Worm (Caenorhabditis elegans): ENCODE data around the gene cyp-34A9.

cyp-34A9 gene

DNA sequence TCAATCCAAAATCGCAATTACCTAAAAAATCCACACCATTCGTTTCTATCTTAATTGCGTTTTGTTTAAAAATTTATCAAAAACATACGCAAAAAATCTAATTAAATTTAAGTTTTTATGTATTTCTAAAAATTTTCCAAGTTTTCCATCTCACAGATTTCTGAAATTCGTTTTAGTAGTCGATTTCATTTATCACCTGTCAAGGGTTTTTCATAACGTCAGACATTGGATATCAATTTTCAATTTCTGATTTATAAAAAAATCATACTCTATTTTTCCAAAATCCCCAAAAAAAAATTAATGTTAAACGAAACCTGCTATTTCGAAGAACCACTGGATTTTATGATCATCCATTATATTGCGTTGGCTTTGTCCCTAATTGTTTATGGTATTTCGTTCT, 39.8 kb upstream of the cyp-34A9 start, which contains the start of gene srh-4:
srh-4 (plus strand) TSS at position 301 of the 400 bp plus-strand sequence.
- TF ChIP-seq pqm-1 (tag; optimal IDR thresholded peaks at IDR 0.05): no peak
- no peak for TF ChIP-seq aly-2 (tag; optimal IDR thresholded peaks at IDR 0.05)
- TF ChIP-seq mdl-1 (tag; optimal IDR thresholded peaks at IDR 0.05): no peak
- TF ChIP-seq ceh-16 (tag; optimal IDR thresholded peaks at IDR 0.05): no peak
- no peak for TF ChIP-seq nhr-28 (tag; optimal IDR thresholded peaks at IDR 0.05)
- no peak for TF ChIP-seq snpc-4 (tag; optimal IDR thresholded peaks at IDR 0.05)
- TF ChIP-seq elt-3 (tag; optimal IDR thresholded peaks at IDR 0.05): no peak
- TF ChIP-seq R02D3.7 (tag; optimal IDR thresholded peaks at IDR 0.05): no peak
- TF ChIP-seq hmg-11 (tag; optimal IDR thresholded peaks at IDR 0.05): no peak
- TF ChIP-seq egl-5 (tag; optimal IDR thresholded peaks at IDR 0.05): no peak
- TF ChIP-seq nhr-77 (tag; optimal IDR thresholded peaks at IDR 0.05): no peak
- no peak for TF ChIP-seq ztf-4 (tag; optimal IDR thresholded peaks at IDR 0.05)
- TF ChIP-seq daf-12 (tag; optimal IDR thresholded peaks at IDR 0.05): no peak

DNA sequence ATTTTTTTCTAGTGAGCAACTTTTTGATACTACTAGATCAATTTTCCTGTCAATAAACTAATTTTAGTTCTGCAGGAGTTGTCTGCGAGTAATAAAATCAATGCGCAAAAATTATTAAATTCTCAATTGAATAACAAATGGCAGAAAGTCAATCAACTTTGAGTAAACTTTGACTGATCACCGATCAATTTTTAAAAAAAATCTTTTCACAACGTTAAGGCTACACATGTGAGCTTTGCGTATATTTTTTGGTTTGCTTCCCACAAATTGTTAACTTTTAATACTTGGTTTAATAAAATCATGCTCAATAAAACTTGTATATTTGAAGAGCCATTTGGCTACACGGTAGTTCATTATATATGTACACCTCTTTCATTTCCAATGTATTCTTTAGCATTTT, 37.6 kb upstream of the cyp-34A9 start, which contains the start of gene srh-7:
srh-7 (plus strand) TSS at position 301 of the 400 bp plus-strand sequence.
- TF ChIP-seq zag-1 (tag; optimal IDR thresholded peaks at IDR 0.05): no peak

DNA sequence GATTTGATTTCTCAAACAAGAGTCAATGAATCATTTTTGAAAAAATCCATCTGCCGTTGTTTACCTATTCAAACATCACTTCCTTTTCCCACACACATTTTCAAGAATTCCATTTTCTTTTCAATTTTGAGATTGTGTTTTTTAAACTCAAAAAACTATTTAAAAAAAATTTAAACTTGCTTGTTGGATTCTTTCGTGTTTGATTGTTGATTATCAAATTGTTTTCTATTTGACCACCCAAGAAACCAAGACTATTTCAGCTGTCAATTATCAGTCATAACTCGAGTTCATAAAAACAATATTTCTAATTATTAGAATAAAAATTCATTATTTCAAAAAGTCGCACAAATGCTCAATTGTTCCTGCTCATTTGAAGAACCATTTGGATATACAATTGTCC, 34.9 kb upstream of the cyp-34A9 start, which contains the start of gene srh-8:
srh-8 (plus strand) TSS at position 301 of the 400 bp plus-strand sequence.
- TF ChIP-seq eor-1 (tag; optimal IDR thresholded peaks at IDR 0.05): no peak
- no peak for TF ChIP-seq mdl-1 (tag; optimal IDR thresholded peaks at IDR 0.05)
- no peak for TF ChIP-seq egl-5 (tag; optimal IDR thresholded peaks at IDR 0.05)

DNA sequence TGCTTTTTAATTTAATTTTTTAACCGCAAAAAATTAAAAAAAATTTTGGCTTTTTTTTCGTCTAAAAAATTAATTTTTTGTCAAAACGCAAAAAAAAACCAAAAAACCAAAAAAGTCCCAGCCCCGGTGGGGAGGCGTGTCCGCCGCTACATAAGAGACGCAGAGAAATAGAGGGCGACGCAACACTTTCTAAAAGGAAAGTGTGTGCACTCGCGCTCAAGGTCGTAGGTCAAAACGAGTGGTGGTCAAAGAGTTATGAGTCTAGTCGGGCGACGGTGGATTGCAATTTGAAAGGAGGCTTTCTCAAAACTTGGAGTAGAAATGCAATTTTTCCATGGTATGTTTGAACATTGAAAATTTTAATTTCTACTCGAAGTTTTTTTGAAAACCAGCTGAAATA, 34.2 kb upstream of the cyp-34A9 start:
- TF ChIP-seq tbx-2 (tag; optimal IDR thresholded peaks at IDR 0.05): no peak
- no peak for TF ChIP-seq fkh-10 (GFP tag; optimal IDR thresholded peaks at IDR 0.05)
- no peak for TF ChIP-seq hmg-11 (tag; optimal IDR thresholded peaks at IDR 0.05)
- TF ChIP-seq lin-39 (tag; optimal IDR thresholded peaks at IDR 0.05): no peak
- no peak for TF ChIP-seq elt-3 (tag; optimal IDR thresholded peaks at IDR 0.05)
- TF ChIP-seq fos-1 (tag; optimal IDR thresholded peaks at IDR 0.05): no peak
- TF ChIP-seq snpc-4 (tag; optimal IDR thresholded peaks at IDR 0.05): no peak
- TF ChIP-seq nhr-23 (tag; optimal IDR thresholded peaks at IDR 0.05): no peak
- no peak for TF ChIP-seq unc-39 (tag; optimal IDR thresholded peaks at IDR 0.05)
- no peak for TF ChIP-seq sea-2 (GFP tag; optimal IDR thresholded peaks at IDR 0.05)
- no peak for TF ChIP-seq lsy-12 (tag; optimal IDR thresholded peaks at IDR 0.05)
- no peak for TF ChIP-seq eor-1 (tag; optimal IDR thresholded peaks at IDR 0.05)
- no peak for TF ChIP-seq ama-1 (optimal IDR thresholded peaks at IDR 0.05)
- TF ChIP-seq nhr-77 (tag; optimal IDR thresholded peaks at IDR 0.05): no peak

DNA sequence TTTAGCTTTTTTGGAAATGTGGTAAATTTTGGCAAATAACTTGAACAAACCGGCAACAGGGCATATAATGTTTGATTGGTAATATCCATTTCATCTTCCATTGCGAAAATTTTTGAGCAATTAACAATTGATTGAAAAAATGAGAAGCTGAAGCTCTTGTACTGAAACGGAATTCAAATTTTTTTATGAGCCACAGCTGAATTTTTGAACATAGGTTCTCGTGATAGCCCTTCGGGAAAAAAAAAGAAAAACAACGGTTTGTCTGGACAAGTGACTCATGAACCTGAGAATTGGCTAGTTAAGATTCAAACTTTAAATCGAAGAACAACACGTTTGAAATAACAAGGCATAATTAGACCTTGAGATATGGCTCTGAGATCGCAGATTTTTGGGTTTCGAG, 25.5 kb upstream of the cyp-34A9 start, which contains the start of gene srx-62:
srx-62 (minus strand) TSS at position 101 of the 400 bp plus-strand sequence.
- no peak for TF ChIP-seq ceh-82 (tag; optimal IDR thresholded peaks at IDR 0.05)
- no peak for TF ChIP-seq jun-1 (tag; optimal IDR thresholded peaks at IDR 0.05)
- no peak for TF ChIP-seq nhr-23 (tag; optimal IDR thresholded peaks at IDR 0.05)
- no peak for TF ChIP-seq nhr-11 (tag; optimal IDR thresholded peaks at IDR 0.05)
- no peak for TF ChIP-seq zag-1 (tag; optimal IDR thresholded peaks at IDR 0.05)
- TF ChIP-seq pha-4 (tag; optimal IDR thresholded peaks at IDR 0.05): no peak
- no peak for TF ChIP-seq aly-2 (tag; optimal IDR thresholded peaks at IDR 0.05)
- TF ChIP-seq lsy-12 (tag; optimal IDR thresholded peaks at IDR 0.05): no peak
- no peak for TF ChIP-seq mml-1 (tag; optimal IDR thresholded peaks at IDR 0.05)
- no peak for TF ChIP-seq nhr-76 (tag; optimal IDR thresholded peaks at IDR 0.05)
- no peak for TF ChIP-seq egl-27 (tag; optimal IDR thresholded peaks at IDR 0.05)
- no peak for TF ChIP-seq ceh-16 (tag; optimal IDR thresholded peaks at IDR 0.05)
- TF ChIP-seq snpc-4 (tag; optimal IDR thresholded peaks at IDR 0.05): no peak
- TF ChIP-seq ceh-28 (tag; optimal IDR thresholded peaks at IDR 0.05): no peak
- no peak for TF ChIP-seq fkh-2 (tag; optimal IDR thresholded peaks at IDR 0.05)

DNA sequence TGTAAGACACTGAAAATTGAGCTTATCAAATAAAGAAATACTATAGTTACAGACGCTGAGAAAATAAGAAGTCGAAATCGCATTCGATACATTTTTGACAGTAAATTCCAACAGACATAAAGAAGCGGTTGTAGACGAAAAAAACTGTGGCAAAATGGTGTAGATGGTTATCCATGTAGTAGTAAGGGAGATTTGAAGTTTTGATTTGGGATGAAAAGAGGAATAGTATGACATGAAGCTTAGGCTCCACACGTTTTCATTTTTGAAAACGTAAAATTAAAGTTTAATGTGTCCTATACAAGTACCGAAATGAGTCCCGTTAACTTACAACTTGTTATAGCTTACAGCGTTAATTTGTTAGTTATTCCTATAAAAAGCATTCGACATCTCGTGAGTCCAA, 23.7 kb upstream of the cyp-34A9 start, which contains the start of gene K09D9.9:
K09D9.9 (minus strand) TSS at position 101 of the 400 bp plus-strand sequence.
- TF ChIP-seq tbx-2 (tag; optimal IDR thresholded peaks at IDR 0.05) (no peak), sea-2 (GFP tag; optimal IDR thresholded peaks at IDR 0.05) (no peak), lin-15B (tag; optimal IDR thresholded peaks at IDR 0.05) (no peak), lsy-12 (tag; optimal IDR thresholded peaks at IDR 0.05) (no peak), ceh-28 (tag; optimal IDR thresholded peaks at IDR 0.05) (no peak), nhr-12 (tag; optimal IDR thresholded peaks at IDR 0.05) (no peak), aly-2 (tag; optimal IDR thresholded peaks at IDR 0.05) (no peak), unc-39 (tag; optimal IDR thresholded peaks at IDR 0.05) (no peak), eor-1 (tag; optimal IDR thresholded peaks at IDR 0.05) (no peak), elt-2 (tag; optimal IDR thresholded peaks at IDR 0.05) (no peak), nhr-67 (tag; optimal IDR thresholded peaks at IDR 0.05) (no peak), nfya-1 (tag; optimal IDR thresholded peaks at IDR 0.05; ENCODE audit: insufficient read depth) (no peak)

All from whole organism, L3 larva.